Fruit fly (Drosophila melanogaster): ENCODE measurements around the gene CG11696.

CG11696 gene

DNA sequence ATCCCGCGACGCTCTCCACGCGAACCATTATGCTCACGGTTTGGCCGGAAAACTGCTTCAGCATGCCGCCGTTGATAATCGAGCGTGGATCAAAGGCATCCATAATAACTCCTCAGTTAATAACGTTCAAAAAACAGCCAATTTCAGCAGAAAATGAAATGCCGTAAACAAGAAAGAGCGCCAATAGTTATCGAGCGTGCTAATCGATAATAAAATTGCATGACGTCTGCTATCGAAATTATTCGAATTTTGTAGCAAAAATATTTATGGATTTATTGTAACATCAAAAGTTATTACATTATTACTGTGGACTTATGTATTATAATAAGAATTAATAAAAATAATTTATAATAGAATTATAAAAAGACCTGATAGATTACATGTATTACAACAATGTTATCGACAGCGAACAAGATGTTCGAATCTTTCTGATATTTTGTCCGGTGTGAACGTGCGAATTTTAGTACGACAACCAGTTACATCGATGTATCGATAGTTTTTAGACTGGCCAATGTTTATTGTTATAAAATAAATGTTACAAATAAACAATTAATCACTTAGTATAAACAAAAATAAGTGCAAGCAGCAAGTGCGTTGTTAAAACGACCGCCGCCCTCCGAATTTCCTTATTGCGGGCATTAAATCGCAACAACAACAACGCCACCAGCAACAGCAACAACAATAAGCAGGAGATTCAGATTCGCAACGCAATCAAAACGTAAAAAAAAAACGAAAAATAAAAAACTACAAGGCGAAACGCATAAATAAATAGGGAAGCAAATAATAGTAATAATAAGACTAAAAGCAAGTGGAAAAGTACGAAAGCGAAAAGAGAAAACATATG lies 42.3 kb downstream of the CG11696 start, which contains the start of the genes RPA3 and Met (continued):
- no peak for TF ChIP-seq pfk (GFP tag; optimal IDR thresholded peaks at IDR 0.05)
- TF ChIP-seq zf30C (GFP tag; optimal IDR thresholded peaks at IDR 0.05), result no peak
- no peak for TF ChIP-seq CG9797 (GFP tag; optimal IDR thresholded peaks at IDR 0.05)
- no peak for TF ChIP-seq Drgx (GFP tag; IDR thresholded peaks at IDR 0.05)
- TF ChIP-seq YL-1 (GFP tag; optimal IDR thresholded peaks at IDR 0.05), result peak; percentile 62
- TF ChIP-seq CG34422 (GFP tag; IDR thresholded peaks at IDR 0.05), result no peak
- no peak for TF ChIP-seq pum (GFP tag; optimal IDR thresholded peaks at IDR 0.05)
- no peak for TF ChIP-seq CG15696 (tag; optimal IDR thresholded peaks at IDR 0.05)
- no peak for TF ChIP-seq nerfin-1 (tag; optimal IDR thresholded peaks at IDR 0.05)
- no peak for TF ChIP-seq stc (GFP tag; IDR thresholded peaks at IDR 0.05)
- peak; percentile 71 for TF ChIP-seq CG2116 (GFP tag; optimal IDR thresholded peaks at IDR 0.05)
- TF ChIP-seq CG11695 (GFP tag; IDR thresholded peaks at IDR 0.05), result no peak
- no peak for TF ChIP-seq dati (GFP tag; IDR thresholded peaks at IDR 0.05)
- no peak for TF ChIP-seq CG13894 (tag; optimal IDR thresholded peaks at IDR 0.05)
- no peak for TF ChIP-seq CG3407 (GFP tag; optimal IDR thresholded peaks at IDR 0.05)
- TF ChIP-seq CG31388 (GFP tag; optimal IDR thresholded peaks at IDR 0.05), result no peak
- no peak for TF ChIP-seq CG12104 (GFP tag; optimal IDR thresholded peaks at IDR 0.05)
- peak; percentile 42 for TF ChIP-seq CG2129 (GFP tag; IDR thresholded peaks at IDR 0.05; ENCODE audit: partially characterized antibody)
- no peak for TF ChIP-seq Awh (GFP tag; IDR thresholded peaks at IDR 0.05)
- peak; percentile 35 for TF ChIP-seq CG2712 (tag; optimal IDR thresholded peaks at IDR 0.05)
- no peak for TF ChIP-seq CG12659 (GFP tag; optimal IDR thresholded peaks at IDR 0.05)
- TF ChIP-seq gcm2 (GFP tag; optimal IDR thresholded peaks at IDR 0.05), result no peak
- no peak for TF ChIP-seq chn (GFP tag; optimal IDR thresholded peaks at IDR 0.05)
- TF ChIP-seq CG13775 (GFP tag; optimal IDR thresholded peaks at IDR 0.05), result no peak
- no peak for TF ChIP-seq tio (GFP tag; optimal IDR thresholded peaks at IDR 0.05)
- no peak for TF ChIP-seq lab (GFP tag; optimal IDR thresholded peaks at IDR 0.05)
- peak; percentile 58; the same call in 1 of the 3 replicates for TF ChIP-seq Opbp (GFP tag; IDR thresholded peaks at IDR 0.05; ENCODE audit: partially characterized antibody)
- TF ChIP-seq CG7357 (GFP tag; IDR thresholded peaks at IDR 0.05), result peak; percentile 87
- TF ChIP-seq gce (GFP tag; IDR thresholded peaks at IDR 0.05), result no peak
- TF ChIP-seq Side (GFP tag; optimal IDR thresholded peaks at IDR 0.05), result no peak
- no peak for TF ChIP-seq Camta (GFP tag; optimal IDR thresholded peaks at IDR 0.05)
- no peak for TF ChIP-seq ewg (GFP tag; optimal IDR thresholded peaks at IDR 0.05)
- no peak for TF ChIP-seq wdn (GFP tag; IDR thresholded peaks at IDR 0.05)
- no peak for TF ChIP-seq Atf-2 (GFP tag; optimal IDR thresholded peaks at IDR 0.05)
- no peak for TF ChIP-seq ase (GFP tag; IDR thresholded peaks at IDR 0.05)
- TF ChIP-seq Ets65A (GFP tag), result no peak
- TF ChIP-seq disco-r (GFP tag; optimal IDR thresholded peaks at IDR 0.05), result no peak
- TF ChIP-seq CG10366 (GFP tag; IDR thresholded peaks at IDR 0.05), result no peak
- no peak for TF ChIP-seq CG30431 (GFP tag; optimal IDR thresholded peaks at IDR 0.05)
- TF ChIP-seq PHDP (tag; optimal IDR thresholded peaks at IDR 0.05), result peak; percentile 6
- no peak for TF ChIP-seq slou (GFP tag; optimal IDR thresholded peaks at IDR 0.05)
- TF ChIP-seq Dref (GFP tag; IDR thresholded peaks at IDR 0.05), result peak; percentile 72
- no peak for TF ChIP-seq H15 (GFP tag; IDR thresholded peaks at IDR 0.05)
- TF ChIP-seq CG10431 (GFP tag; optimal IDR thresholded peaks at IDR 0.05), result no peak
- no peak for TF ChIP-seq pho (GFP tag; optimal IDR thresholded peaks at IDR 0.05)
- TF ChIP-seq Adf1 (GFP tag; IDR thresholded peaks at IDR 0.05), result no peak
- TF ChIP-seq CTCF (GFP tag; optimal IDR thresholded peaks at IDR 0.05), result no peak
- TF ChIP-seq CG2875 (GFP tag; optimal IDR thresholded peaks at IDR 0.05), result no peak
- TF ChIP-seq Dll (GFP tag; IDR thresholded peaks at IDR 0.05; ENCODE audit: partially characterized antibody), result peak; percentile 81
- no peak for TF ChIP-seq CG4707 (GFP tag; optimal IDR thresholded peaks at IDR 0.05)
- TF ChIP-seq Ets97D (GFP tag; optimal IDR thresholded peaks at IDR 0.05), result no peak

Data from whole organism, embryonic.